Worm (Caenorhabditis elegans): Measurements from ENCODE around the gene W05H9.2.

W05H9.2 gene

DNA sequence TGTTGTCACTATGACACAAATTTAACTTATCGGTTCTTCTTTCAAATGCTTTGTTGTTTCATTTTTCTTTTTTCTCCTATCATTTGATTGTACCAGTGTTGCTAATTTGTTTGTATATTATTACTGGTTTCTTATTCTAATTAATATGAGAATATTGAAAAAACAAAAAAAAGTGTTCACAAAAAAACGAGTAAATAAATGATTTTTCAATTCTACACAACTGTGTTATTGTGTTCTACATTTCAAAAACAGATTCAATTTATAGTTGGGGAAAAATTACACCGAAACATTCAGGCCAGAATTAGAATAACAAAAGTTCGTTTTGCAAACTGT is 13.3 kb upstream of the W05H9.2 start:
- TF ChIP-seq xbp-1 (tag; optimal IDR thresholded peaks at IDR 0.05) (no peak), nhr-76 (tag; optimal IDR thresholded peaks at IDR 0.05) (no peak), snu-23 (GFP tag; optimal IDR thresholded peaks at IDR 0.05) (peak; percentile 19), irx-1 (tag; optimal IDR thresholded peaks at IDR 0.05) (no peak), lir-3 (tag; optimal IDR thresholded peaks at IDR 0.05; ENCODE audit: poor library complexity) (no peak), ceh-88 (GFP tag; IDR thresholded peaks at IDR 0.05) (no peak), sox-4 (tag; optimal IDR thresholded peaks at IDR 0.05) (no peak), nhr-28 (tag; optimal IDR thresholded peaks at IDR 0.05) (no peak), nhr-11 (tag; optimal IDR thresholded peaks at IDR 0.05) (no peak), hpl-2 (GFP tag; optimal IDR thresholded peaks at IDR 0.05) (no peak), lsy-2 (tag; optimal IDR thresholded peaks at IDR 0.05) (peak in 1 of 2 experiments; percentile 37), ztf-11 (tag; optimal IDR thresholded peaks at IDR 0.05) (no peak), isw-1 (GFP tag; IDR thresholded peaks at IDR 0.05) (no peak), pax-3 (tag; optimal IDR thresholded peaks at IDR 0.05) (no peak), fkh-10 (GFP tag; optimal IDR thresholded peaks at IDR 0.05) (no peak), mep-1 (tag; optimal IDR thresholded peaks at IDR 0.05) (peak; percentile 36), pqm-1 (tag; optimal IDR thresholded peaks at IDR 0.05) (no peak), elt-3 (tag; optimal IDR thresholded peaks at IDR 0.05) (no peak), fkh-8 (tag; optimal IDR thresholded peaks at IDR 0.05) (no peak), elt-2 (tag; optimal IDR thresholded peaks at IDR 0.05) (no peak), nhr-85 (tag) (no peak)

DNA sequence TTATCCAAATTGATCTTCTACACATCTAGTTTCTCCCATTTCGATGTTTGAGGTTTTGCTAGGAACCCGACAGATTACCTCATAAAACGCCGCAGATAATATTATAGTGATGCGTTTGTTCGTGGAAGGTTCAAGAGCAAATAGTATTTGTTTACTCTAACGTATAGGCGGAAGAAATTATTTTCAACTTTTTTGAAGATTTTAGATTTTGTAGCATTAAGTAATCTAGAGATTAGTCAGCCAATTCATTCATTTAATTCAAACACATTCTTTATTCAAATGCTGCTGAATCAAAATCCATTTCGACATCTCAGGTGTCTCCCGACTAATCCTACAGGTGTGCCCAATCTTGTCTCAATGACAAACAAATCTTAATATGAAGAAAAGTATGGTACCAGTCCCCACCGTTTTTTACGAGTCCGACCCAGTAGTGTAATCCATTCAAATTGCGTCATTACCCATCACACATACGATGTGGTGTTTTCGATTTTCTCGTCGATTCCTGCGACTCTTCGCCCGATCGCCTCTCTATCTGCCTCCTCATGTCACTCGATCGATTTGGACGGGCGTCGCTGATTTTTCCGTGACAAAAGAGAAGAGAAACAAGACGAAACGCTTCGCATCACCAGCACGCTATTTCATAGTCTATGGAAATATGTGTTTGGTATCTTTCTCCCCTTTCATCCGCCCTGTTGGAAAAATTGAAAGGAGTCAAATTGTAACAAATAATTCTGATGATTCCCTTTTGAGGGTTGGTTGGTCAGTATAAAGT is 12.8 kb upstream of the W05H9.2 start:
- peak; percentile 84 for TF ChIP-seq snu-23 (GFP tag; optimal IDR thresholded peaks at IDR 0.05)
- TF ChIP-seq lin-13 (GFP tag; optimal IDR thresholded peaks at IDR 0.05): peak; percentile 43
- TF ChIP-seq rnt-1 (tag; optimal IDR thresholded peaks at IDR 0.05): peak; percentile 82
- no peak for TF ChIP-seq pag-3 (tag; optimal IDR thresholded peaks at IDR 0.05; ENCODE audit: borderline replicate concordance, insufficient read depth)
- TF ChIP-seq unc-62 (GFP tag; optimal IDR thresholded peaks at IDR 0.05): no peak
- peak; percentile 16 to 19 for TF ChIP-seq efl-1 (optimal IDR thresholded peaks at IDR 0.05)
- peak in 1 of 2 experiments; percentile 85 for TF ChIP-seq efl-1 (GFP tag; optimal IDR thresholded peaks at IDR 0.05 in 1 of 2)
- TF ChIP-seq ceh-63 (GFP tag; optimal IDR thresholded peaks at IDR 0.05): peak; percentile 0
- TF ChIP-seq unc-30 (tag; optimal IDR thresholded peaks at IDR 0.05): no peak
- TF ChIP-seq aly-2 (tag; optimal IDR thresholded peaks at IDR 0.05): no peak
- TF ChIP-seq C16A3.4 (tag; optimal IDR thresholded peaks at IDR 0.05): peak; percentile 30
- no peak for TF ChIP-seq mab-9 (GFP tag; IDR thresholded peaks at IDR 0.05)
- TF ChIP-seq fos-1 (tag; optimal IDR thresholded peaks at IDR 0.05): peak; percentile 58
- no peak for TF ChIP-seq C34B4.2 (tag; optimal IDR thresholded peaks at IDR 0.05)
- peak; percentile 45 for TF ChIP-seq tbx-2 (tag; optimal IDR thresholded peaks at IDR 0.05)
- TF ChIP-seq elt-2 (tag; optimal IDR thresholded peaks at IDR 0.05): peak; percentile 43
- no peak for TF ChIP-seq nhr-28 (tag; optimal IDR thresholded peaks at IDR 0.05)
- TF ChIP-seq skn-1 (tag; optimal IDR thresholded peaks at IDR 0.05): peak; percentile 54
- TF ChIP-seq nhr-11 (tag; optimal IDR thresholded peaks at IDR 0.05): no peak
- 0 out of 2 replicates have a peak, but pooled peaks have one; percentile 35 for TF ChIP-seq ets-5 (GFP tag; IDR thresholded peaks at IDR 0.05)
- no peak for TF ChIP-seq fkh-10 (GFP tag; optimal IDR thresholded peaks at IDR 0.05)
- TF ChIP-seq zip-4 (GFP tag; optimal IDR thresholded peaks at IDR 0.05): peak; percentile 17
- TF ChIP-seq nhr-71 (tag; optimal IDR thresholded peaks at IDR 0.05): peak; percentile 69
- TF ChIP-seq pqm-1 (tag; optimal IDR thresholded peaks at IDR 0.05): no peak
- TF ChIP-seq snpc-4 (tag; optimal IDR thresholded peaks at IDR 0.05): no peak
- peak; percentile 86 for TF ChIP-seq nhr-85 (tag)
- TF ChIP-seq mef-2 (tag; optimal IDR thresholded peaks at IDR 0.05): no peak
- peak; percentile 33 for TF ChIP-seq lir-3 (tag; optimal IDR thresholded peaks at IDR 0.05; ENCODE audit: poor library complexity)
- no peak for TF ChIP-seq nhr-76 (tag; optimal IDR thresholded peaks at IDR 0.05)
- TF ChIP-seq ceh-88 (GFP tag; IDR thresholded peaks at IDR 0.05): peak; percentile 57; the same call in 1 of the 2 replicates
- peak; percentile 69 for TF ChIP-seq mep-1 (tag; optimal IDR thresholded peaks at IDR 0.05)
- peak; percentile 54 for TF ChIP-seq swsn-7 (tag; optimal IDR thresholded peaks at IDR 0.05)
- peak; percentile 85 for TF ChIP-seq unc-130 (tag; optimal IDR thresholded peaks at IDR 0.05)
- TF ChIP-seq lin-35 (GFP tag; optimal IDR thresholded peaks at IDR 0.05): peak; percentile 13 to 67
- no peak for TF ChIP-seq isw-1 (GFP tag; IDR thresholded peaks at IDR 0.05)
- TF ChIP-seq hpl-2 (GFP tag; optimal IDR thresholded peaks at IDR 0.05): no peak
- TF ChIP-seq ztf-11 (tag; optimal IDR thresholded peaks at IDR 0.05): no peak
- TF ChIP-seq F16B12.6 (tag; optimal IDR thresholded peaks at IDR 0.05): no peak
- TF ChIP-seq nhr-77 (tag; optimal IDR thresholded peaks at IDR 0.05): peak; percentile 31
- TF ChIP-seq irx-1 (tag; optimal IDR thresholded peaks at IDR 0.05): no peak
- no peak for TF ChIP-seq ceh-8 (GFP tag; optimal IDR thresholded peaks at IDR 0.05)
- no peak for TF ChIP-seq lin-39 (tag; optimal IDR thresholded peaks at IDR 0.05)

Data from whole organism, L1 larva.